Fruit fly (Drosophila melanogaster): Measurements from ENCODE around the gene CG2211.
A peak's percentile ranks its signal among the peaks of the same experiment; 100 is the strongest.

The CG2211 gene

dm6 chr3L:1320230-1320930 is 14.8 kb downstream of the CG2211 start (continued):
- TF ChIP-seq Side (GFP tag; optimal IDR thresholded peaks at IDR 0.05) (no peak), Hmr (GFP tag; optimal IDR thresholded peaks at IDR 0.05) (peak; percentile 20), Lhr (GFP tag; optimal IDR thresholded peaks at IDR 0.05) (no peak), CG3407 (GFP tag; optimal IDR thresholded peaks at IDR 0.05) (no peak), CG8290 (GFP tag; optimal IDR thresholded peaks at IDR 0.05) (no peak), CG8290 (tag; optimal IDR thresholded peaks at IDR 0.05) (peak in 1 of 2 experiments; percentile 5), tna (GFP tag; IDR thresholded peaks at IDR 0.05; ENCODE audit: partially characterized antibody) (no peak), Atf3 (GFP tag; optimal IDR thresholded peaks at IDR 0.05) (no peak), sqz (GFP tag; optimal IDR thresholded peaks at IDR 0.05) (no peak), CG6254 (GFP tag; optimal IDR thresholded peaks at IDR 0.05) (no peak), HmgD (GFP tag; optimal IDR thresholded peaks at IDR 0.05) (no peak), dysf (GFP tag; IDR thresholded peaks at IDR 0.05) (peak; percentile 51; the same call in 2 of the 3 replicates), MBD-R2 (GFP tag; IDR thresholded peaks at IDR 0.05) (no peak), CG10147 (GFP tag; optimal IDR thresholded peaks at IDR 0.05) (no peak), Ets97D (GFP tag; optimal IDR thresholded peaks at IDR 0.05) (no peak), seq (GFP tag; IDR thresholded peaks at IDR 0.05) (no peak), dmrt99B (tag; optimal IDR thresholded peaks at IDR 0.05) (peak; percentile 23), Hey (tag; optimal IDR thresholded peaks at IDR 0.05) (no peak), gem (tag; optimal IDR thresholded peaks at IDR 0.05) (peak; percentile 40), CG18619 (GFP tag; optimal IDR thresholded peaks at IDR 0.05) (no peak), CG17912 (GFP tag; optimal IDR thresholded peaks at IDR 0.05) (no peak), ara (GFP tag; IDR thresholded peaks at IDR 0.05) (no peak), CG1603 (tag; optimal IDR thresholded peaks at IDR 0.05) (peak; percentile 32), hth (optimal IDR thresholded peaks at IDR 0.05) (no peak), sisA (GFP tag; IDR thresholded peaks at IDR 0.05) (no peak), Spps (tag; optimal IDR thresholded peaks at IDR 0.05) (no peak), Max (GFP tag; optimal IDR thresholded peaks at IDR 0.05) (peak; percentile 16), CG8388 (GFP tag; optimal IDR thresholded peaks at IDR 0.05) (no peak), CG43689 (GFP tag; IDR thresholded peaks at IDR 0.05) (no peak), eve (GFP tag; optimal IDR thresholded peaks at IDR 0.05) (no peak), Sox102F (GFP tag; optimal IDR thresholded peaks at IDR 0.05) (peak; percentile 31), kay (GFP tag; optimal IDR thresholded peaks at IDR 0.05) (no peak), wor (GFP tag; IDR thresholded peaks at IDR 0.05) (no peak), CG13424 (tag; optimal IDR thresholded peaks at IDR 0.05) (peak; percentile 5), Sox100B (GFP tag; optimal IDR thresholded peaks at IDR 0.05) (peak; percentile 7), sug (tag; optimal IDR thresholded peaks at IDR 0.05) (peak; percentile 9), prd (optimal IDR thresholded peaks at IDR 0.05) (no peak), prd (GFP tag; IDR thresholded peaks at IDR 0.05) (peak; percentile 14; the same call in 1 of the 3 replicates), CG2120 (GFP tag; optimal IDR thresholded peaks at IDR 0.05) (peak; percentile 45), rib (GFP tag; IDR thresholded peaks at IDR 0.05) (no peak), Dip2 (GFP tag; IDR thresholded peaks at IDR 0.05) (no peak), Hr78 (GFP tag; optimal IDR thresholded peaks at IDR 0.05) (peak in 1 of 2 experiments; percentile 99), CG7839 (tag; optimal IDR thresholded peaks at IDR 0.05) (peak; percentile 38), CG33213 (GFP tag; optimal IDR thresholded peaks at IDR 0.05) (no peak), sima (GFP tag; optimal IDR thresholded peaks at IDR 0.05) (no peak), CG15514 (GFP tag; optimal IDR thresholded peaks at IDR 0.05) (peak; percentile 4), CG2678 (tag; optimal IDR thresholded peaks at IDR 0.05) (peak; percentile 49), CrebB (tag; optimal IDR thresholded peaks at IDR 0.05) (no peak), CG12744 (GFP tag; optimal IDR thresholded peaks at IDR 0.05) (no peak), CG31224 (GFP tag; IDR thresholded peaks at IDR 0.05) (no peak), Med (GFP tag) (peak; percentile 33)

All from whole organism, embryonic.